Fruit fly (Drosophila melanogaster) whole organism, pupa: Measurements from ENCODE around the gene CG2680.

Source experiments
- CG14655 ChIP-seq: fragments of 200-800 bp; sonication (Bioruptor generic); optimal IDR thresholded peaks from 3 replicates; lab custom pipeline; 2017; ENCODE audit warnings: mild to moderate bottlenecking, missing biosample characterization, missing genetic modification reagents, missing genetic modification characterization
- Snoo ChIP-seq: fragments of 200-800 bp; sonication (Bioruptor generic); optimal IDR thresholded peaks from 3 replicates; lab custom pipeline; 2017; ENCODE audit warnings: missing biosample characterization, mild to moderate bottlenecking, missing genetic modification characterization, inconsistent platforms
- fd96Ca ChIP-seq: fragments of 200-800 bp; sonication (Bioruptor generic); IDR thresholded peaks from 3 replicates; pipeline ENCODE4 v1.3.6; 2022; ENCODE audit warnings: missing biosample characterization, missing genetic modification characterization
- rn ChIP-seq: fragments of 200-800 bp; sonication (Bioruptor generic); IDR thresholded peaks from 2 replicates; pipeline ENCODE4 v1.3.6; 2022; ENCODE audit warnings: missing biosample characterization, missing genetic modification characterization

DNA sequence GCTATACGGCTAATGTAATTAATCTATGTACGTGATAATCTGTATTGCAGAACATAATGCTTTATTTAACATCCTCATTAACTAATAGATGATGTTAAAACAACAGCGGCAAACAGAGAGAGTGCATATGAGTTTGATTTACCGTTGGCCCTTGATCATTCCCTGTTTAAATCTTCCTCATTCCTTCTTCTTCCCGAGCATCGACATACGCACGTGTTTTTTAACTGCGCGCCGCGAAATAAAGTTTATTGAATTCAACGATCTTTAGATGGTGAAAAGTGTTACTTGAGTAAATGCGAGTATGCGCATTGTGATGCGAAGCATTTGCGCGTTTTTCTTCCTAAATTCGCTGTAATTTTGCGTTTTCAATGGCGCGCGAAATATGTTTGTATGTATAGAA, 32.9 kb upstream of the CG2680 start, which contains the start of gene kirre:
- TF ChIP-seq rn (GFP tag; lab: Robert Waterston, UW) (no peak), fd96Ca (GFP tag; lab: Robert Waterston, UW) (no peak), CG14655 (no peak), Snoo (tag; lab: Kevin White, UChicago) (no peak)
